Worm (Caenorhabditis elegans) whole organism, L4 larva: ENCODE results near the gene atl-1.
A peak's percentile ranks its signal among the peaks of the same experiment; 100 is the strongest.

Source experiments
- D1046.2 ChIP-seq: fragments of 200-800 bp; sonication (Bioruptor generic); IDR thresholded peaks from 2 replicates; pipeline ENCODE4 v1.3.6; 2022; ENCODE audit warnings: missing genetic modification characterization, missing compliant biosample characterization
- F37D6.2 ChIP-seq: sonication (generic microtip); optimal IDR thresholded peaks from 2 replicates; lab custom pipeline; 2016; ENCODE audit warnings: mild to moderate bottlenecking, missing genetic modification characterization, missing compliant biosample characterization
- F44E2.7 ChIP-seq: fragments of 200-800 bp; sonication (Bioruptor generic); IDR thresholded peaks from 2 replicates; pipeline ENCODE4 v2.1.2; 2022; ENCODE audit warnings: missing genetic modification characterization, missing compliant biosample characterization
- F49E8.2 ChIP-seq: sonication (generic microtip); optimal IDR thresholded peaks from 2 replicates; lab custom pipeline; 2016; ENCODE audit warnings: missing compliant biosample characterization, mild to moderate bottlenecking, missing genetic modification characterization, borderline replicate concordance
- Y48G9A.11 ChIP-seq: fragments of 200-800 bp; sonication (Bioruptor generic); IDR thresholded peaks from 2 replicates; pipeline ENCODE4 v1.3.6; 2022; ENCODE audit warnings: missing genetic modification reagents, missing genetic modification characterization, missing compliant biosample characterization
- Y5F2A.4 ChIP-seq: fragments of 200-800 bp; sonication (Bioruptor generic); optimal IDR thresholded peaks from 2 replicates; lab custom pipeline; 2018; ENCODE audit warnings: mild to moderate bottlenecking, missing genetic modification characterization, missing compliant biosample characterization
- ZK337.2 ChIP-seq: fragments of 200-800 bp; sonication (Bioruptor generic); IDR thresholded peaks from 2 replicates; pipeline ENCODE4 v1.3.6; 2022; ENCODE audit warnings: missing genetic modification reagents, missing genetic modification characterization, missing compliant biosample characterization
- ZK546.5 ChIP-seq, 2 experiments: sonication (generic microtip); optimal IDR thresholded peaks; 2 replicates each; lab custom pipeline; 2017; ENCODE audit warnings: missing biosample characterization in 2 of 2, missing genetic modification characterization in 2 of 2
- attf-4 ChIP-seq: sonication (generic microtip); optimal IDR thresholded peaks from 3 replicates; lab custom pipeline; 2017; ENCODE audit warnings: missing biosample characterization, missing genetic modification characterization
- ceh-32 ChIP-seq: sonication (generic microtip); optimal IDR thresholded peaks from 2 replicates; lab custom pipeline; 2016; ENCODE audit warnings: mild to moderate bottlenecking, missing genetic modification characterization, missing compliant biosample characterization; ENCODE audit not compliant: poor library complexity
- ctbp-1 ChIP-seq: fragments of 200-800 bp; sonication (Bioruptor generic); IDR thresholded peaks from 2 replicates; pipeline ENCODE4 v1.3.6; 2022; ENCODE audit warnings: missing genetic modification reagents, missing genetic modification characterization, missing compliant biosample characterization
- daf-16 ChIP-seq, 3 experiments: sonication (generic microtip); optimal IDR thresholded peaks; 2 replicates each; lab custom pipeline; 2016 to 2017; ENCODE audit warnings: missing genetic modification characterization in 3 of 3, missing genetic modification reagents in 3 of 3, mild to moderate bottlenecking in 2 of 3, missing compliant biosample characterization in 2 of 3, missing biosample characterization in 1 of 3, moderate library complexity in 1 of 3
- daf-19 ChIP-seq: fragments of 200-800 bp; sonication (Bioruptor generic); conservative IDR thresholded peaks from 2 replicates; pipeline ENCODE4 v1.3.6; 2022; ENCODE audit warnings: missing genetic modification characterization, missing compliant biosample characterization
- dpl-1 ChIP-seq: fragments of 150-350 bp; optimal IDR thresholded peaks from 2 replicates; lab custom pipeline; 2014; ENCODE audit warnings: missing biosample characterization, missing genetic modification reagents, missing genetic modification characterization
- egl-43 ChIP-seq: fragments of 200-800 bp; sonication (Bioruptor generic); IDR thresholded peaks from 2 replicates; pipeline ENCODE4 v1.3.6; 2022; ENCODE audit warnings: missing genetic modification reagents, missing genetic modification characterization, missing compliant biosample characterization
- fkh-10 ChIP-seq: fragments of 150-350 bp; optimal IDR thresholded peaks from 2 replicates; lab custom pipeline; 2014; ENCODE audit warnings: missing biosample characterization, missing genetic modification reagents, missing genetic modification characterization
- hif-1 ChIP-seq, 2 experiments: sonication (generic microtip); optimal IDR thresholded peaks; 2 replicates each; lab custom pipeline; 2016 to 2017; ENCODE audit warnings: missing compliant biosample characterization in 2 of 2, missing genetic modification characterization in 2 of 2, missing genetic modification reagents in 2 of 2, missing genotype in 2 of 2, mild to moderate bottlenecking in 1 of 2
- hlh-11 ChIP-seq: fragments of 200-800 bp; sonication (Bioruptor generic); optimal IDR thresholded peaks from 2 replicates; lab custom pipeline; 2018; ENCODE audit warnings: mild to moderate bottlenecking, missing genetic modification characterization, missing compliant biosample characterization
- hlh-30 ChIP-seq: sonication (generic microtip); optimal IDR thresholded peaks from 2 replicates; lab custom pipeline; 2017; ENCODE audit warnings: antibody characterized with exemption, mild to moderate bottlenecking, missing genetic modification characterization, missing compliant biosample characterization; ENCODE audit not compliant: insufficient read depth
- lim-7 ChIP-seq: fragments of 200-800 bp; sonication (Bioruptor generic); IDR thresholded peaks from 2 replicates; pipeline ENCODE4 v1.3.6; 2022; ENCODE audit warnings: missing genetic modification characterization, missing compliant biosample characterization
- lin-38 ChIP-seq: fragments of 200-800 bp; sonication (Bioruptor generic); IDR thresholded peaks from 2 replicates; pipeline ENCODE4 v1.3.6; 2022; ENCODE audit warnings: missing genetic modification reagents, missing genetic modification characterization, missing compliant biosample characterization
- lin-39 ChIP-seq: fragments of 150-350 bp; optimal IDR thresholded peaks from 2 replicates; lab custom pipeline; 2014; ENCODE audit warnings: missing biosample characterization, missing genetic modification reagents, missing genetic modification characterization
- lir-3 ChIP-seq: sonication (generic microtip); optimal IDR thresholded peaks from 2 replicates; lab custom pipeline; 2016; ENCODE audit warnings: mild to moderate bottlenecking, missing genetic modification characterization, missing compliant biosample characterization
- lsy-2 ChIP-seq, 2 experiments: fragments of 150-350 bp in 1 of 2; sonication (generic microtip) in 1 of 2; optimal IDR thresholded peaks; 2 replicates each; lab custom pipeline; 2014 to 2017; ENCODE audit warnings: missing biosample characterization in 2 of 2, missing genetic modification characterization in 2 of 2
- madf-5 ChIP-seq, 2 experiments: fragments of 200-800 bp; sonication (Bioruptor generic); IDR thresholded peaks; 2 replicates each; pipeline ENCODE4 v1.3.6; 2022; ENCODE audit warnings: missing compliant biosample characterization in 2 of 2, missing genetic modification characterization in 2 of 2
- madf-9 ChIP-seq: fragments of 200-800 bp; sonication (Bioruptor generic); conservative IDR thresholded peaks from 2 replicates; pipeline ENCODE4 v1.3.6; 2022; ENCODE audit warnings: missing genetic modification reagents, missing genetic modification characterization, missing compliant biosample characterization
- mdt-29 ChIP-seq: fragments of 200-800 bp; sonication (Bioruptor generic); IDR thresholded peaks from 2 replicates; pipeline ENCODE4 v1.3.6; 2022; ENCODE audit warnings: missing genetic modification reagents, missing genetic modification characterization, missing compliant biosample characterization
- nhr-102 ChIP-seq: sonication (generic microtip); optimal IDR thresholded peaks from 2 replicates; lab custom pipeline; 2016; ENCODE audit warnings: mild to moderate bottlenecking, missing genetic modification characterization, moderate library complexity, missing compliant biosample characterization
- nhr-111 ChIP-seq: fragments of 200-800 bp; sonication (Bioruptor generic); optimal IDR thresholded peaks from 2 replicates; lab custom pipeline; 2018; ENCODE audit warnings: mild to moderate bottlenecking, missing genetic modification characterization, missing compliant biosample characterization
- nhr-237 ChIP-seq: sonication (generic microtip); optimal IDR thresholded peaks from 2 replicates; lab custom pipeline; 2017; ENCODE audit warnings: missing biosample characterization, missing genetic modification characterization
- nhr-25 ChIP-seq: sonication (generic microtip); optimal IDR thresholded peaks from 2 replicates; lab custom pipeline; 2017; ENCODE audit warnings: missing genetic modification characterization, mild to moderate bottlenecking, missing compliant biosample characterization, antibody characterized with exemption, moderate library complexity, borderline replicate concordance; ENCODE audit not compliant: insufficient read depth
- nhr-42 ChIP-seq: fragments of 200-800 bp; sonication (Bioruptor generic); IDR thresholded peaks from 2 replicates; pipeline ENCODE4 v1.3.6; 2022; ENCODE audit warnings: missing genetic modification characterization, missing compliant biosample characterization
- nhr-76 ChIP-seq: fragments of 150-350 bp; optimal IDR thresholded peaks from 2 replicates; lab custom pipeline; 2014; ENCODE audit warnings: missing biosample characterization, missing genetic modification characterization
- pha-4 ChIP-seq, 2 experiments: fragments of 150-350 bp in 1 of 2; fragments of 200-800 bp in 1 of 2; sonication (Bioruptor generic) in 1 of 2; IDR thresholded peaks in 1 of 2; optimal IDR thresholded peaks in 1 of 2; 2 replicates each; pipeline versions ENCODE4 v1.3.6 to Lab custom; 2014 to 2022; ENCODE audit warnings: missing genetic modification characterization in 2 of 2, missing genetic modification reagents in 2 of 2, missing biosample characterization in 1 of 2, missing compliant biosample characterization in 1 of 2
- rbr-2 ChIP-seq: sonication (generic microtip); optimal IDR thresholded peaks from 2 replicates; lab custom pipeline; 2016; ENCODE audit warnings: missing genotype, missing genetic modification characterization, missing compliant biosample characterization
- set-16 ChIP-seq: fragments of 200-800 bp; sonication (Bioruptor generic); IDR thresholded peaks from 2 replicates; pipeline ENCODE4 v1.3.6; 2022; ENCODE audit warnings: missing genetic modification reagents, missing genetic modification characterization, missing compliant biosample characterization
- skn-1 ChIP-seq: fragments of 150-350 bp; optimal IDR thresholded peaks from 2 replicates; lab custom pipeline; 2014; ENCODE audit warnings: missing biosample characterization, missing genetic modification characterization
- snpc-1.2 ChIP-seq: fragments of 200-800 bp; sonication (Bioruptor generic); IDR thresholded peaks from 2 replicates; pipeline ENCODE4 v1.3.6; 2022; ENCODE audit warnings: missing genetic modification reagents, missing genetic modification characterization, missing compliant biosample characterization
- zag-1 ChIP-seq: fragments of 150-350 bp; optimal IDR thresholded peaks from 2 replicates; lab custom pipeline; 2014; ENCODE audit warnings: missing biosample characterization, missing genetic modification characterization
- zfp-2 ChIP-seq: sonication (generic microtip); optimal IDR thresholded peaks from 2 replicates; lab custom pipeline; 2016; ENCODE audit warnings: mild to moderate bottlenecking, missing genetic modification characterization, missing compliant biosample characterization

Gene atl-1

DNA sequence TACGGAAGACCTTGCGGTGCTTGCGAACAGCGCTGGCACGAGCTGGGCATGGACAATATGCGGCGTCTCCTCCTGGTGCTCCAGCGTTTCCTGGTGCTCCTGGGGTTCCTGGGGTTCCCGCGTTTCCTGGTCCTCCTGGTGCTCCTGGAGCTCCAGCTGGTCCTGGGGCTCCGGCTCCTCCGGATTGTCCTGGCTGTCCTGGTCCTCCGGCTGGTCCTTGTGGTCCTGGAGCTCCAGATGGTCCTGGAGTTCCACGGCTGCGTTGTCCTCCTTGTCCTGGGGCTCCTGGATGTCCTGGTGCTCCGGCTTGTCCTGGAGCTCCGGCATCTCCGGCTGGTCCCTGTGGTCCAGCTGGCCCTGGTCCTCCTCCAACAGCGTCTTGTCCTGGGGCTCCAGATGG, 13.0 kb downstream of the atl-1 start (continued):
- no peak for TF ChIP-seq nhr-102 (tag; lab: Kevin White, UChicago)
- TF ChIP-seq nhr-111: no peak
- no peak for TF ChIP-seq nhr-25 (tag; lab: Kevin White, UChicago)
- TF ChIP-seq pha-4 (GFP tag; IDR thresholded peaks at IDR 0.05; lab: Robert Waterston, UW): peak; percentile 56; the same call in 1 of the 2 replicates
- no peak for TF ChIP-seq pha-4 (tag; optimal IDR thresholded peaks at IDR 0.05; lab: Kevin White, UChicago)
- TF ChIP-seq hif-1 (tag; optimal IDR thresholded peaks at IDR 0.05; lab: Kevin White, UChicago): no peak

DNA sequence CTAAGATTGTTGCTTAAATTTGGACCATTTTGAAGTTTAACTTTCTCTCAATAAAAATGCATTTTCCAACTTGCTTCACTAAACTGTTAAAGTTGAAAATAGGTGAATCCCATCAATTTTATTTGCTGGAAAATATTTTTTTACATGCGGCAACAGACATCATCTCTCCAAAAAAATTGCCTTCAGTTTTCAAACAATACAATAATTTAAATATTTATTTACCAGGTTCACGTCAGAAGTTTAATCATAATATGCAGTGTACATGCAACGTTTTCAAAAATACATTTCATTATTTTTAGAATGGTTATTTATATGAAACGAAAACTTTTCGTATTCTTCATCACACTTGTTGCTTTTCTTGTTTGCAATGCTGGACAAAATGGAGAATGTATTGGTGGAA, 14.5 kb downstream of the atl-1 start, which contains the start of gene T06E4.5:
TSS of gene T06E4.5 (plus strand) at position 301 of the 400 bp plus-strand sequence.
- no peak for TF ChIP-seq rbr-2 (tag; lab: Kevin White, UChicago)
- TF ChIP-seq nhr-111: no peak
- TF ChIP-seq ceh-32 (tag; lab: Kevin White, UChicago): no peak
- no peak for TF ChIP-seq nhr-237 (tag; lab: Kevin White, UChicago)
- no peak for TF ChIP-seq madf-9 (GFP tag; lab: Robert Waterston, UW)
- TF ChIP-seq snpc-1.2: no peak
- TF ChIP-seq lsy-2 (tag; optimal IDR thresholded peaks at IDR 0.05; lab: Kevin White, UChicago): no peak
- TF ChIP-seq F49E8.2 (tag; lab: Kevin White, UChicago): no peak
- TF ChIP-seq Y48G9A.11 (GFP tag; lab: Robert Waterston, UW): no peak
- no peak for TF ChIP-seq Y5F2A.4 (GFP tag; lab: Kevin White, UChicago)
- TF ChIP-seq set-16 (GFP tag; lab: Robert Waterston, UW): no peak
- TF ChIP-seq fkh-10: no peak
- TF ChIP-seq nhr-42 (GFP tag; lab: Robert Waterston, UW): no peak

- no peak for TF ChIP-seq nhr-76 (tag; lab: Kevin White, UChicago)
- no peak for TF ChIP-seq daf-16 (GFP tag; optimal IDR thresholded peaks at IDR 0.05; lab: Kevin White, UChicago)
- TF ChIP-seq daf-16 (tag; optimal IDR thresholded peaks at IDR 0.05; lab: Kevin White, UChicago): no peak
- no peak for TF ChIP-seq dpl-1
- TF ChIP-seq zag-1 (tag; lab: Kevin White, UChicago): no peak
- no peak for TF ChIP-seq ZK337.2 (GFP tag; lab: Robert Waterston, UW)
- TF ChIP-seq lin-39 (tag; lab: Kevin White, UChicago): no peak
- TF ChIP-seq F37D6.2: no peak
- 0 out of 2 replicates have a peak, but pooled peaks have one; percentile 47 for TF ChIP-seq F44E2.7 (GFP tag; lab: Robert Waterston, UW)
- TF ChIP-seq hlh-11: no peak
- 0 out of 2 replicates have a peak, but pooled peaks have one; percentile 46 for TF ChIP-seq egl-43 (GFP tag; lab: Robert Waterston, UW)
- no peak for TF ChIP-seq mdt-29
- 0 out of 2 replicates have a peak, but pooled peaks have one; percentile 23 for TF ChIP-seq lin-38
- 0 out of 2 replicates have a peak, but pooled peaks have one; percentile 46 for TF ChIP-seq Y48G9A.11 (GFP tag; lab: Robert Waterston, UW)
- TF ChIP-seq ZK546.5 (tag; optimal IDR thresholded peaks at IDR 0.05; lab: Kevin White, UChicago): no peak
- no peak for TF ChIP-seq attf-4 (tag; lab: Kevin White, UChicago)
- TF ChIP-seq set-16 (GFP tag; lab: Robert Waterston, UW): peak; percentile 98
- 0 out of 2 replicates have a peak, but pooled peaks have one; percentile 28 for TF ChIP-seq lim-7 (GFP tag; lab: Robert Waterston, UW)
- TF ChIP-seq daf-19 (GFP tag; lab: Robert Waterston, UW): no peak
- no peak for TF ChIP-seq lir-3
- no peak for TF ChIP-seq nhr-237 (tag; lab: Kevin White, UChicago)
- no peak for TF ChIP-seq zfp-2
- 0 out of 2 replicates have a peak, but pooled peaks have one; percentile 14 for TF ChIP-seq ctbp-1 (GFP tag; lab: Robert Waterston, UW)
- peak in 1 of 2 experiments; percentile 29; a peak in 1 of 4 replicates for TF ChIP-seq madf-5 (GFP tag; IDR thresholded peaks at IDR 0.05; lab: Robert Waterston, UW)
- TF ChIP-seq nhr-102 (tag; lab: Kevin White, UChicago): no peak
- no peak for TF ChIP-seq D1046.2 (GFP tag; lab: Robert Waterston, UW)
- TF ChIP-seq hlh-30 (tag; lab: Kevin White, UChicago): no peak
- TF ChIP-seq skn-1 (tag; lab: Kevin White, UChicago): no peak
These were observed 14.9 kb downstream of the atl-1 start for ce11 chrV:9630542-9630941.
